Fruit fly (Drosophila melanogaster) whole organism, embryonic: ENCODE results near the gene CG2120.

Experiments
- Bdp1 ChIP-seq: fragments of 200-800 bp; sonication (Bioruptor generic); optimal IDR thresholded peaks from 3 replicates; lab custom pipeline; 2016; ENCODE audit warnings: missing biosample characterization, missing genetic modification characterization
- Bteb2 ChIP-seq: fragments of 200-800 bp; sonication (Bioruptor generic); optimal IDR thresholded peaks from 2 replicates; lab custom pipeline; 2016; ENCODE audit warnings: missing biosample characterization, missing genetic modification characterization
- CG11723 ChIP-seq: fragments of 200-800 bp; sonication (Bioruptor generic); optimal IDR thresholded peaks from 2 replicates; lab custom pipeline; 2017; ENCODE audit warnings: missing biosample characterization, mild to moderate bottlenecking, missing genetic modification characterization
- CG13424 ChIP-seq: fragments of 200-800 bp; sonication (Bioruptor generic); optimal IDR thresholded peaks from 2 replicates; lab custom pipeline; 2019; ENCODE audit warnings: missing biosample characterization, mild to moderate bottlenecking, missing genetic modification characterization, moderate library complexity
- CG13894 ChIP-seq: fragments of 200-800 bp; sonication (Bioruptor generic); optimal IDR thresholded peaks from 3 replicates; lab custom pipeline; 2018; ENCODE audit warnings: missing biosample characterization, mild to moderate bottlenecking, missing genetic modification characterization, moderate library complexity
- CG15011 ChIP-seq: fragments of 200-800 bp; sonication (Bioruptor generic); optimal IDR thresholded peaks from 3 replicates; lab custom pipeline; 2018; ENCODE audit warnings: missing biosample characterization, mild to moderate bottlenecking, missing genetic modification characterization
- CG1529 ChIP-seq: fragments of 200-800 bp; sonication (Bioruptor generic); optimal IDR thresholded peaks from 3 replicates; lab custom pipeline; 2018; ENCODE audit warnings: missing biosample characterization, missing genetic modification characterization
- CG15696 ChIP-seq: fragments of 200-800 bp; sonication (Bioruptor generic); optimal IDR thresholded peaks from 2 replicates; lab custom pipeline; 2019; ENCODE audit warnings: missing biosample characterization, mild to moderate bottlenecking, missing genetic modification characterization, moderate library complexity
- CG17328 ChIP-seq: fragments of 200-800 bp; sonication (Bioruptor generic); IDR thresholded peaks from 2 replicates; pipeline ENCODE4 v1.3.6; 2022; ENCODE audit warnings: missing biosample characterization, missing genetic modification characterization
- CG30020 ChIP-seq: fragments of 200-800 bp; optimal IDR thresholded peaks from 2 replicates; lab custom pipeline; 2019; ENCODE audit warnings: missing biosample characterization, mild to moderate bottlenecking, missing genetic modification characterization, moderate library complexity
- CG3065 ChIP-seq: fragments of 200-800 bp; sonication (Bioruptor generic); optimal IDR thresholded peaks from 2 replicates; lab custom pipeline; 2016; ENCODE audit warnings: missing biosample characterization, missing genetic modification characterization
- CG32767 ChIP-seq: fragments of 200-800 bp; sonication (Bioruptor generic); IDR thresholded peaks from 2 replicates; pipeline ENCODE4 v1.3.6; 2022; ENCODE audit warnings: missing biosample characterization, missing genetic modification characterization
- CG34376 ChIP-seq: fragments of 200-800 bp; sonication (Bioruptor generic); optimal IDR thresholded peaks from 2 replicates; lab custom pipeline; 2018; ENCODE audit warnings: missing biosample characterization, mild to moderate bottlenecking, missing genetic modification characterization
- CG4424 ChIP-seq: fragments of 200-800 bp; sonication (Bioruptor generic); optimal IDR thresholded peaks from 3 replicates; lab custom pipeline; 2016; ENCODE audit warnings: missing biosample characterization, missing genetic modification characterization
- CG6854 ChIP-seq: fragments of 200-800 bp; sonication (Bioruptor generic); optimal IDR thresholded peaks from 3 replicates; lab custom pipeline; 2017; ENCODE audit warnings: missing biosample characterization, mild to moderate bottlenecking, missing genetic modification characterization
- CG7987 ChIP-seq: fragments of 200-800 bp; sonication (Bioruptor generic); optimal IDR thresholded peaks from 2 replicates; lab custom pipeline; 2018; ENCODE audit warnings: missing biosample characterization, mild to moderate bottlenecking, missing genetic modification characterization, moderate library complexity
- CG8388 ChIP-seq: fragments of 200-800 bp; sonication (Bioruptor generic); optimal IDR thresholded peaks from 2 replicates; lab custom pipeline; 2019; ENCODE audit warnings: missing biosample characterization, mild to moderate bottlenecking, missing genetic modification characterization, moderate library complexity
- CkIIα-i1 ChIP-seq: fragments of 200-800 bp; sonication (Bioruptor generic); IDR thresholded peaks from 2 replicates; pipeline ENCODE4 v1.3.6; 2022; ENCODE audit warnings: missing biosample characterization, missing genetic modification characterization
- Drgx ChIP-seq: fragments of 200-800 bp; sonication (Bioruptor generic); IDR thresholded peaks from 2 replicates; pipeline ENCODE4 v1.3.6; 2022; ENCODE audit warnings: missing biosample characterization, missing genetic modification characterization
- Gsc ChIP-seq: fragments of 200-800 bp; sonication (Bioruptor generic); IDR thresholded peaks from 2 replicates; pipeline ENCODE4 v1.3.6; 2022; ENCODE audit warnings: missing biosample characterization, missing genetic modification characterization
- HLHmδ ChIP-seq: fragments of 200-800 bp; sonication (Bioruptor generic); optimal IDR thresholded peaks from 2 replicates; lab custom pipeline; 2018; ENCODE audit warnings: missing biosample characterization, mild to moderate bottlenecking, missing genetic modification characterization, moderate library complexity
- Hsf ChIP-seq: fragments of 200-800 bp; sonication (Bioruptor generic); optimal IDR thresholded peaks from 3 replicates; lab custom pipeline; 2016; ENCODE audit warnings: missing biosample characterization, missing genetic modification characterization
- Mad ChIP-seq: fragments of 200-800 bp; sonication (Bioruptor generic); optimal IDR thresholded peaks from 2 replicates; lab custom pipeline; 2016; ENCODE audit warnings: missing biosample characterization, missing genetic modification characterization
- NC2α ChIP-seq: fragments of 200-800 bp; sonication (Bioruptor generic); optimal IDR thresholded peaks from 2 replicates; lab custom pipeline; 2016; ENCODE audit warnings: missing biosample characterization, missing genetic modification characterization
- Nf-YA ChIP-seq: fragments of 200-800 bp; sonication (Bioruptor generic); IDR thresholded peaks from 2 replicates; pipeline ENCODE4 v1.3.6; 2022; ENCODE audit warnings: missing biosample characterization, missing genetic modification characterization
- Xbp1 ChIP-seq: fragments of 200-800 bp; sonication (Bioruptor generic); optimal IDR thresholded peaks from 3 replicates; lab custom pipeline; 2016; ENCODE audit warnings: missing biosample characterization, mild to moderate bottlenecking, missing genetic modification characterization
- abd-A ChIP-seq: fragments of 200-800 bp; sonication (Bioruptor generic); optimal IDR thresholded peaks from 3 replicates; lab custom pipeline; 2019; ENCODE audit warnings: missing biosample characterization, mild to moderate bottlenecking, missing genetic modification characterization, moderate library complexity
- al ChIP-seq: fragments of 200-800 bp; sonication (Bioruptor generic); IDR thresholded peaks from 2 replicates; pipeline ENCODE4 v1.3.6; 2022; ENCODE audit warnings: missing biosample characterization, missing genetic modification characterization
- amos ChIP-seq: fragments of 200-800 bp; sonication (Bioruptor generic); IDR thresholded peaks from 2 replicates; pipeline ENCODE4 v1.3.6; 2022; ENCODE audit warnings: missing biosample characterization, missing genetic modification characterization; ENCODE audit not compliant: partially characterized antibody
- caup ChIP-seq: fragments of 200-800 bp; sonication (Bioruptor generic); optimal IDR thresholded peaks from 3 replicates; lab custom pipeline; 2017; ENCODE audit warnings: missing biosample characterization, mild to moderate bottlenecking, missing genetic modification characterization, moderate library complexity; ENCODE audit not compliant: severe bottlenecking
- dan ChIP-seq: fragments of 200-800 bp; sonication (Bioruptor generic); IDR thresholded peaks from 2 replicates; pipeline ENCODE4 v1.3.6; 2022; ENCODE audit warnings: missing biosample characterization, missing genetic modification characterization
- dati ChIP-seq: fragments of 200-800 bp; sonication (Bioruptor generic); IDR thresholded peaks from 2 replicates; pipeline ENCODE4 v1.3.6; 2022; ENCODE audit warnings: missing biosample characterization, missing genetic modification characterization
- dmrt99B ChIP-seq: fragments of 200-800 bp; sonication (Bioruptor generic); optimal IDR thresholded peaks from 2 replicates; lab custom pipeline; 2018; ENCODE audit warnings: missing biosample characterization, mild to moderate bottlenecking, missing genetic modification characterization, moderate library complexity
- ems ChIP-seq: fragments of 200-800 bp; sonication (Bioruptor generic); optimal IDR thresholded peaks from 3 replicates; lab custom pipeline; 2016; ENCODE audit warnings: missing biosample characterization, missing genetic modification characterization
- eyg ChIP-seq: fragments of 200-800 bp; sonication (Bioruptor generic); optimal IDR thresholded peaks from 3 replicates; lab custom pipeline; 2016; ENCODE audit warnings: missing biosample characterization, missing genetic modification characterization
- her ChIP-seq: fragments of 200-800 bp; sonication (Bioruptor generic); optimal IDR thresholded peaks from 2 replicates; lab custom pipeline; 2016; ENCODE audit warnings: missing biosample characterization, missing genetic modification characterization
- hkb ChIP-seq, 2 experiments: fragments of 200-800 bp in 1 of 2; fragments of >200 bp in 1 of 2; sonication (Bioruptor generic) in 1 of 2; IDR thresholded peaks in 1 of 2; optimal IDR thresholded peaks in 1 of 2; 2 replicates each; pipeline versions ENCODE4 v1.3.6 to Lab custom; 2017 to 2022; ENCODE audit warnings: missing biosample characterization in 1 of 2, missing genetic modification characterization in 1 of 2
- kay ChIP-seq: fragments of 200-800 bp; sonication (Bioruptor generic); optimal IDR thresholded peaks from 2 replicates; lab custom pipeline; 2016; ENCODE audit warnings: missing biosample characterization, missing genetic modification characterization
- lola ChIP-seq, 3 experiments: fragments of >200 bp in 2 of 3; fragments of 200-800 bp in 1 of 3; sonication (Bioruptor generic) in 1 of 3; optimal IDR thresholded peaks; 2 replicates each; lab custom pipeline; 2017 to 2019; ENCODE audit warnings: missing biosample characterization in 3 of 3, missing genetic modification characterization in 3 of 3, mild to moderate bottlenecking in 1 of 3, moderate library complexity in 1 of 3
- pan ChIP-seq, 4 experiments: fragments of >200 bp in 3 of 4; fragments of 200-800 bp in 1 of 4; sonication (Bioruptor generic) in 1 of 4; optimal IDR thresholded peaks in 3 of 4; IDR thresholded peaks in 1 of 4; 2 replicates each; pipeline versions ENCODE4 v1.3.6 to Lab custom; 2017 to 2022; ENCODE audit warnings: missing biosample characterization in 2 of 4, missing genetic modification characterization in 2 of 4, mixed read lengths in 1 of 4
- pita ChIP-seq: fragments of 200-800 bp; sonication (Bioruptor generic); optimal IDR thresholded peaks from 2 replicates; lab custom pipeline; 2017; ENCODE audit warnings: missing biosample characterization, mild to moderate bottlenecking, missing genetic modification characterization
- ro ChIP-seq: fragments of 200-800 bp; sonication (Bioruptor generic); IDR thresholded peaks from 2 replicates; pipeline ENCODE4 v1.3.6; 2022; ENCODE audit warnings: missing biosample characterization, missing genetic modification characterization
- scrt ChIP-seq: fragments of 200-800 bp; sonication (Bioruptor generic); optimal IDR thresholded peaks from 2 replicates; lab custom pipeline; 2018; ENCODE audit warnings: missing biosample characterization, mild to moderate bottlenecking, missing genetic modification characterization, moderate library complexity
- sisA ChIP-seq: fragments of 200-800 bp; sonication (Bioruptor generic); IDR thresholded peaks from 2 replicates; pipeline ENCODE4 v1.3.6; 2022; ENCODE audit warnings: missing biosample characterization, missing genetic modification characterization
- slp2 ChIP-seq: fragments of 200-800 bp; sonication (Bioruptor generic); optimal IDR thresholded peaks from 2 replicates; lab custom pipeline; 2016; ENCODE audit warnings: missing biosample characterization, missing genetic modification characterization
- tio ChIP-seq: fragments of 200-800 bp; sonication (Bioruptor generic); optimal IDR thresholded peaks from 2 replicates; lab custom pipeline; 2017; ENCODE audit warnings: missing biosample characterization, missing genetic modification characterization, inconsistent platforms
- zen ChIP-seq: fragments of 200-800 bp; sonication (Bioruptor generic); optimal IDR thresholded peaks from 3 replicates; lab custom pipeline; 2018; ENCODE audit warnings: missing biosample characterization, mild to moderate bottlenecking, missing genetic modification characterization, moderate library complexity

The CG2120 gene

dm6 chrX:8100026-8100825 is 35.4 kb upstream of the CG2120 start (continued):
- TF ChIP-seq CG13424 (tag; lab: Kevin White, UChicago) (peak; percentile 81), zen (peak; percentile 49), CG15011 (peak; percentile 57), dati (GFP tag; lab: Robert Waterston, UW) (peak; percentile 59), Hsf (GFP tag; lab: Kevin White, UChicago) (peak; percentile 76), her (GFP tag; lab: Kevin White, UChicago) (peak; percentile 26), Bteb2 (peak; percentile 57), CG17328 (peak; percentile 88), CG8388 (GFP tag; lab: Kevin White, UChicago) (peak; percentile 81), HLHmδ (GFP tag; lab: Kevin White, UChicago) (no peak), CG34376 (GFP tag; lab: Kevin White, UChicago) (peak; percentile 67), hkb (optimal IDR thresholded peaks at IDR 0.05; lab: Kevin White, UChicago) (no peak), hkb (GFP tag; IDR thresholded peaks at IDR 0.05; lab: Robert Waterston, UW) (peak; percentile 94), CG13894 (peak; percentile 80), dmrt99B (peak; percentile 90), CG11723 (GFP tag; lab: Kevin White, UChicago) (peak; percentile 52), sisA (peak; percentile 85), abd-A (tag; lab: Kevin White, UChicago) (peak; percentile 61), CG4424 (GFP tag; lab: Kevin White, UChicago) (peak; percentile 81), kay (GFP tag; lab: Kevin White, UChicago) (peak; percentile 12), CG6854 (GFP tag; lab: Kevin White, UChicago) (peak; percentile 81), CG3065 (GFP tag; lab: Kevin White, UChicago) (peak; percentile 59), pan (optimal IDR thresholded peaks at IDR 0.05; lab: Kevin White, UChicago) (no peak), pan (GFP tag; optimal IDR thresholded peaks at IDR 0.05 in 1 of 2, IDR thresholded peaks at IDR 0.05 in 1 of 2) (peak in 1 of 2 experiments; percentile 88), Mad (GFP tag; lab: Kevin White, UChicago) (peak; percentile 17), dan (GFP tag; lab: Robert Waterston, UW) (no peak), NC2α (peak; percentile 11), Drgx (peak; percentile 91), caup (GFP tag; lab: Kevin White, UChicago) (peak; percentile 87), CG7987 (GFP tag; lab: Kevin White, UChicago) (peak; percentile 59), Nf-YA (GFP tag; lab: Robert Waterston, UW) (peak; percentile 71), CkIIα-i1 (peak; percentile 40; the same call in 1 of the 2 replicates), slp2 (GFP tag; lab: Kevin White, UChicago) (peak; percentile 26), tio (peak; percentile 82), CG30020 (tag; lab: Kevin White, UChicago) (no peak), eyg (GFP tag; lab: Kevin White, UChicago) (no peak), Xbp1 (peak; percentile 87), lola (GFP tag; optimal IDR thresholded peaks at IDR 0.05; lab: Kevin White, UChicago) (peak in 1 of 3 experiments; percentile 64), CG32767 (GFP tag; lab: Robert Waterston, UW) (peak; percentile 56), al (peak; percentile 73), scrt (GFP tag; lab: Kevin White, UChicago) (peak; percentile 86), Bdp1 (GFP tag; lab: Kevin White, UChicago) (peak; percentile 31), pita (no peak), ems (peak; percentile 58), ro (GFP tag; lab: Robert Waterston, UW) (0 out of 2 replicates have a peak, but pooled peaks have one; percentile 41), amos (no peak), CG15696 (tag; lab: Kevin White, UChicago) (peak; percentile 36), CG1529 (GFP tag; lab: Kevin White, UChicago) (peak; percentile 73), Gsc (0 out of 2 replicates have a peak, but pooled peaks have one; percentile 8)
